Worm (Caenorhabditis elegans) whole organism, late embryonic: ENCODE data around the gene T13F2.2.

Experiments used
- ahr-1 ChIP-seq: sonication (generic microtip); optimal IDR thresholded peaks from 2 replicates; lab custom pipeline; 2016; ENCODE audit warnings: missing genetic modification characterization, missing compliant biosample characterization
- ceh-45 ChIP-seq: fragments of 200-800 bp; sonication (Bioruptor generic); IDR thresholded peaks from 2 replicates; pipeline ENCODE4 v1.3.6; 2022; ENCODE audit warnings: missing genetic modification reagents, missing genetic modification characterization, missing compliant biosample characterization
- ceh-6 ChIP-seq: fragments of 200-800 bp; sonication (Bioruptor generic); optimal IDR thresholded peaks from 2 replicates; lab custom pipeline; 2018; ENCODE audit warnings: mild to moderate bottlenecking, missing genetic modification characterization, missing compliant biosample characterization
- fkh-6 ChIP-seq: sonication (generic microtip); optimal IDR thresholded peaks from 2 replicates; lab custom pipeline; 2016; ENCODE audit warnings: missing genetic modification characterization, missing compliant biosample characterization
- nhr-11 ChIP-seq: fragments of 150-350 bp; optimal IDR thresholded peaks from 2 replicates; lab custom pipeline; 2014; ENCODE audit warnings: missing biosample characterization, missing genetic modification characterization
- pha-4 ChIP-seq: fragments of 150-350 bp; optimal IDR thresholded peaks from 2 replicates; lab custom pipeline; 2018; ENCODE audit warnings: missing biosample characterization, missing genetic modification reagents, missing genetic modification characterization
- rnt-1 ChIP-seq: sonication (generic microtip); optimal IDR thresholded peaks from 2 replicates; lab custom pipeline; 2016; ENCODE audit warnings: missing genetic modification characterization, missing compliant biosample characterization
- sdc-2 ChIP-seq: sonication (generic microtip); optimal IDR thresholded peaks from 2 replicates; lab custom pipeline; 2016; ENCODE audit warnings: missing genotype, missing genetic modification characterization, missing compliant biosample characterization
- tbx-2 ChIP-seq: sonication (generic microtip); optimal IDR thresholded peaks from 2 replicates; lab custom pipeline; 2016; ENCODE audit warnings: missing genetic modification characterization, missing compliant biosample characterization
- ttx-3 ChIP-seq: sonication (generic microtip); optimal IDR thresholded peaks from 2 replicates; lab custom pipeline; 2016; ENCODE audit warnings: missing genetic modification reagents, missing genetic modification characterization, missing compliant biosample characterization
- unc-86 ChIP-seq: sonication (generic microtip); optimal IDR thresholded peaks from 2 replicates; lab custom pipeline; 2016; ENCODE audit warnings: missing genetic modification characterization, missing compliant biosample characterization

- TF ChIP-seq pha-4 (no peak), tbx-2 (tag; lab: Kevin White, UChicago) (no peak), ahr-1 (tag; lab: Kevin White, UChicago) (no peak), ttx-3 (tag; lab: Kevin White, UChicago) (no peak), rnt-1 (tag; lab: Kevin White, UChicago) (no peak), ceh-45 (no peak), nhr-11 (tag; lab: Kevin White, UChicago) (no peak), fkh-6 (tag; lab: Kevin White, UChicago) (no peak), ceh-6 (GFP tag; lab: Kevin White, UChicago) (no peak), sdc-2 (no peak), unc-86 (tag; lab: Kevin White, UChicago) (no peak)
Observed at ce11 chrIV:9815432-9815831, 18.3 kb upstream of the T13F2.2 start, which contains the start of gene egl-20.
